Worm (Caenorhabditis elegans) whole organism, L1 larva: ENCODE data around the gene R07C12.3.

Experiments used
- F16B12.6 ChIP-seq: fragments of 150-350 bp; optimal IDR thresholded peaks from 2 replicates; lab custom pipeline; 2014; ENCODE audit warnings: missing biosample characterization, missing genetic modification characterization
- blmp-1 ChIP-seq: fragments of 150-350 bp; optimal IDR thresholded peaks from 2 replicates; lab custom pipeline; 2014; ENCODE audit warnings: missing biosample characterization, missing genetic modification characterization
- dpl-1 ChIP-seq, 3 experiments: fragments of 150-350 bp in 2 of 3; sonication (generic microtip) in 1 of 3; optimal IDR thresholded peaks; 2 replicates each; lab custom pipeline; 2014 to 2017; ENCODE audit warnings: missing biosample characterization in 3 of 3, missing genetic modification characterization in 3 of 3, missing genetic modification reagents in 3 of 3
- elt-2 ChIP-seq: sonication (generic microtip); optimal IDR thresholded peaks from 2 replicates; lab custom pipeline; 2016; ENCODE audit warnings: missing genetic modification characterization, mild to moderate bottlenecking, inconsistent platforms, missing compliant biosample characterization, missing genetic modification reagents
- fkh-8 ChIP-seq: sonication (generic microtip); optimal IDR thresholded peaks from 2 replicates; lab custom pipeline; 2016; ENCODE audit warnings: mild to moderate bottlenecking, missing genetic modification characterization, missing compliant biosample characterization
- lin-13 ChIP-seq: fragments of 150-350 bp; optimal IDR thresholded peaks from 2 replicates; lab custom pipeline; 2014; ENCODE audit warnings: missing biosample characterization, missing genetic modification reagents, missing genetic modification characterization
- mdl-1 ChIP-seq, 2 experiments: fragments of 150-350 bp; optimal IDR thresholded peaks; 2 replicates each; lab custom pipeline; 2014 to 2017; ENCODE audit warnings: missing biosample characterization in 2 of 2, missing genetic modification characterization in 2 of 2, inconsistent platforms in 1 of 2
- nhr-28 ChIP-seq: fragments of 150-350 bp; optimal IDR thresholded peaks from 2 replicates; lab custom pipeline; 2014; ENCODE audit warnings: missing biosample characterization, missing genetic modification characterization
- nhr-71 ChIP-seq: sonication (generic microtip); optimal IDR thresholded peaks from 2 replicates; lab custom pipeline; 2016; ENCODE audit warnings: mild to moderate bottlenecking, missing genetic modification characterization, moderate library complexity, missing compliant biosample characterization
- skn-1 ChIP-seq: fragments of 150-350 bp; optimal IDR thresholded peaks from 2 replicates; lab custom pipeline; 2014; ENCODE audit warnings: missing biosample characterization, missing genetic modification characterization
- snpc-4 ChIP-seq: fragments of 150-350 bp; optimal IDR thresholded peaks from 2 replicates; lab custom pipeline; 2014; ENCODE audit warnings: missing biosample characterization, missing genetic modification characterization
- unc-86 ChIP-seq: sonication (generic microtip); optimal IDR thresholded peaks from 2 replicates; lab custom pipeline; 2016; ENCODE audit warnings: missing genetic modification characterization, missing compliant biosample characterization
- zag-1 ChIP-seq: fragments of 150-350 bp; optimal IDR thresholded peaks from 2 replicates; lab custom pipeline; 2014; ENCODE audit warnings: missing biosample characterization, missing genetic modification characterization

ce11 chrIV:4178424-4178823 lies 33.5 kb downstream of the R07C12.3 start, which contains the start of gene tsen-34:
- no peak for TF ChIP-seq snpc-4 (tag; lab: Kevin White, UChicago)
- TF ChIP-seq nhr-28 (tag; lab: Kevin White, UChicago), result no peak
- TF ChIP-seq skn-1 (tag; lab: Kevin White, UChicago), result no peak
- no peak for TF ChIP-seq unc-86
- no peak for TF ChIP-seq elt-2 (tag; lab: Kevin White, UChicago)
- TF ChIP-seq F16B12.6 (tag; lab: Kevin White, UChicago), result no peak
- TF ChIP-seq dpl-1 (GFP tag; optimal IDR thresholded peaks at IDR 0.05; lab: Kevin White, UChicago), result no peak
- no peak for TF ChIP-seq blmp-1 (tag; lab: Kevin White, UChicago)
- TF ChIP-seq fkh-8, result no peak
- TF ChIP-seq lin-13 (GFP tag; lab: Kevin White, UChicago), result no peak
- no peak for TF ChIP-seq nhr-71 (tag; lab: Kevin White, UChicago)
- no peak for TF ChIP-seq mdl-1 (tag; optimal IDR thresholded peaks at IDR 0.05; lab: Kevin White, UChicago)
- no peak for TF ChIP-seq zag-1 (tag; lab: Kevin White, UChicago)
